Worm (Caenorhabditis elegans) whole organism, mixed stage, embryonic: ENCODE measurements around the gene lact-9.

Source experiments
- blmp-1 ChIP-seq: fragments of 150-350 bp; optimal IDR thresholded peaks from 2 replicates; lab custom pipeline; 2014; ENCODE audit warnings: missing biosample characterization, missing genetic modification characterization
- ces-1 ChIP-seq: fragments of 150-350 bp; optimal IDR thresholded peaks from 2 replicates; lab custom pipeline; 2014; ENCODE audit warnings: missing biosample characterization, missing genetic modification reagents, missing genetic modification characterization
- snpc-4 ChIP-seq: fragments of 150-350 bp; optimal IDR thresholded peaks from 2 replicates; lab custom pipeline; 2014; ENCODE audit warnings: missing biosample characterization, missing genetic modification characterization
- unc-39 ChIP-seq: fragments of 150-350 bp; optimal IDR thresholded peaks from 2 replicates; lab custom pipeline; 2014; ENCODE audit warnings: missing biosample characterization, missing genetic modification characterization

DNA sequence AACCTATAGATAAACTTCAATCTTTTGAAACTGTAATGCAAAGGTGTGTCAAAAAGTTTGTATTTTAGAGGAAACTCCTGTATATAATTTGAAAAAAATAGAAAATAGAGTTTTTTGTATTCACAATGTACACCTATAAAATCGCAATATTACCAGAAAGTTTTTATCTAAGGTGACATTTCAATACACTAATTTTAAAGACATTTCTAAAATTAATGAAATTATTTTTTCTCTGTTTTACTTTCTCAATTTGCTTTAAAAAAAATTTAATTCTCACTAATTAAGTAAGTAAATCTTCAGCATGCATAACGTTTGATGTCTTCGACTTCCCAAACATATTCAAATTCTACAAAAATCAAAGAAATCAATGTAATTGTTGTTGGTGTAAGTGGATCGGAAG is 42.1 kb upstream of the lact-9 start, which contains the start of gene rga-5:
- no peak for TF ChIP-seq unc-39
- no peak for TF ChIP-seq ces-1 (GFP tag; lab: Kevin White, UChicago)
- no peak for TF ChIP-seq blmp-1 (tag; lab: Kevin White, UChicago)
- no peak for TF ChIP-seq snpc-4
